Fruit fly (Drosophila melanogaster) Kc167 (cell line): Measurements from ENCODE around the gene CRMP.

Source experiments
- Myc ChIP-seq: fragments of >200 bp; optimal IDR thresholded peaks from 2 replicates; lab custom pipeline; 2017; ENCODE audit warnings: missing external identifiers
- Sin3A ChIP-seq: fragments of >200 bp; optimal IDR thresholded peaks from 2 replicates; lab custom pipeline; 2018; ENCODE audit warnings: missing external identifiers
- h ChIP-seq: fragments of >200 bp; optimal IDR thresholded peaks from 3 replicates; lab custom pipeline; 2018; ENCODE audit warnings: missing external identifiers
- insv ChIP-seq: fragments of >200 bp; optimal IDR thresholded peaks from 3 replicates; lab custom pipeline; 2018; ENCODE audit warnings: missing external identifiers
- psq ChIP-seq: fragments of >200 bp; optimal IDR thresholded peaks from 2 replicates; lab custom pipeline; 2017; ENCODE audit warnings: missing external identifiers
- ttk ChIP-seq: sonication (Bioruptor generic); optimal IDR thresholded peaks from 2 replicates; lab custom pipeline; 2017; ENCODE audit warnings: missing external identifiers

DNA sequence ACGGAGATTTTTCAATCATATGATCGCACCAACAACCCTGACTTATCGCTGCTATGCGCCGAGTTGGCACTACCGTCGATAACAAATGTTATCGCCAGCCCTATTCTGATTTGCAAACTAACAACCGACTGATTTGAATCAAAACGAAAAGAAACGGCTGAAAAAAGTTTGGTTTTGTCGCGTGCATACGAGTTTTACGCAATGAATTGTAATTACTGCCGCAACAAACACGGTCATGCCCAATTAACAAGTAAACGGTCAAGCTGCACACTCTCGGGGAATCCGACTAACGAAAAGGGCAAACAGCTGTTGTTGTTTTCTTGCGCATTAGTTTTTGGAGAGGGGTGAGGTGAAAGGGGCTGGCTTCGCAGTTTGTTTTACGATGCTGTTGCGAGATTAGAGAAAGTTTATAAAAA, 6.1 kb upstream of the CRMP start, which contains the start of the genes CG14671 and CG12746:
- TF ChIP-seq ttk = no peak
- no peak for TF ChIP-seq h
- no peak for TF ChIP-seq Myc (lab: Kevin White, UChicago)
- TF ChIP-seq psq = no peak
- no peak for TF ChIP-seq Sin3A (lab: Kevin White, UChicago)
- TF ChIP-seq insv (lab: Kevin White, UChicago) = no peak
